Fruit fly (Drosophila melanogaster) whole organism, embryonic: ENCODE measurements around the gene Pgant2.

Experiments
- ATbp ChIP-seq: fragments of 200-800 bp; sonication (Bioruptor generic); optimal IDR thresholded peaks from 2 replicates; lab custom pipeline; 2017; ENCODE audit warnings: missing biosample characterization, mild to moderate bottlenecking, missing genetic modification characterization, missing genetic modification reagents
- Adf1 ChIP-seq: fragments of 200-800 bp; sonication (Bioruptor generic); IDR thresholded peaks from 2 replicates; pipeline ENCODE4 v1.3.6; 2022; ENCODE audit warnings: missing biosample characterization, missing genetic modification characterization
- Atf-2 ChIP-seq: fragments of 200-800 bp; sonication (Bioruptor generic); optimal IDR thresholded peaks from 2 replicates; lab custom pipeline; 2016; ENCODE audit warnings: missing biosample characterization, missing genetic modification characterization
- CG13296 ChIP-seq: fragments of 200-800 bp; sonication (Bioruptor generic); optimal IDR thresholded peaks from 3 replicates; lab custom pipeline; 2018; ENCODE audit warnings: missing biosample characterization, mild to moderate bottlenecking, missing genetic modification characterization
- CG1603 ChIP-seq: fragments of 200-800 bp; sonication (Bioruptor generic); optimal IDR thresholded peaks from 2 replicates; lab custom pipeline; 2019; ENCODE audit warnings: missing biosample characterization, mild to moderate bottlenecking, missing genetic modification characterization, moderate library complexity
- CG18476 ChIP-seq: fragments of 200-800 bp; sonication (Bioruptor generic); optimal IDR thresholded peaks from 2 replicates; lab custom pipeline; 2016; ENCODE audit warnings: missing biosample characterization, mild to moderate bottlenecking, missing genetic modification characterization
- CG32532 ChIP-seq: fragments of 200-800 bp; sonication (Bioruptor generic); IDR thresholded peaks from 2 replicates; pipeline ENCODE4 v1.3.6; 2022; ENCODE audit warnings: missing biosample characterization, missing genetic modification characterization
- CG33557 ChIP-seq: fragments of 200-800 bp; sonication (Bioruptor generic); optimal IDR thresholded peaks from 2 replicates; lab custom pipeline; 2019; ENCODE audit warnings: missing biosample characterization, mild to moderate bottlenecking, missing genetic modification characterization, moderate library complexity
- CG3726 ChIP-seq: fragments of 200-800 bp; sonication (Bioruptor generic); IDR thresholded peaks from 3 replicates; pipeline ENCODE4, ENCODE4 v1.3.6; 2022; ENCODE audit warnings: missing biosample characterization, missing genetic modification characterization
- CG7357 ChIP-seq: fragments of 200-800 bp; sonication (Bioruptor generic); IDR thresholded peaks from 3 replicates; pipeline ENCODE4 v1.3.6; 2022; ENCODE audit warnings: missing biosample characterization, missing genetic modification characterization
- CG9609 ChIP-seq: fragments of 200-800 bp; sonication (Bioruptor generic); optimal IDR thresholded peaks from 3 replicates; lab custom pipeline; 2016; ENCODE audit warnings: missing biosample characterization, missing genetic modification characterization
- Dp ChIP-seq: fragments of 200-800 bp; sonication (Bioruptor generic); optimal IDR thresholded peaks from 2 replicates; lab custom pipeline; 2018; ENCODE audit warnings: missing biosample characterization, mild to moderate bottlenecking, missing genetic modification characterization, moderate library complexity
- Elba2 ChIP-seq: fragments of 200-800 bp; sonication (Bioruptor generic); optimal IDR thresholded peaks from 3 replicates; lab custom pipeline; 2016; ENCODE audit warnings: missing biosample characterization, missing genetic modification characterization
- HmgD ChIP-seq: fragments of 200-800 bp; sonication (Bioruptor generic); optimal IDR thresholded peaks from 3 replicates; lab custom pipeline; 2016; ENCODE audit warnings: missing biosample characterization, missing genetic modification characterization
- Hr3 ChIP-seq: fragments of 200-800 bp; sonication (Bioruptor generic); optimal IDR thresholded peaks from 3 replicates; lab custom pipeline; 2016; ENCODE audit warnings: missing biosample characterization, missing genetic modification characterization
- Max ChIP-seq: fragments of 200-800 bp; sonication (Bioruptor generic); optimal IDR thresholded peaks from 2 replicates; lab custom pipeline; 2016; ENCODE audit warnings: missing biosample characterization, mild to moderate bottlenecking, missing genetic modification characterization
- Nf-YA ChIP-seq: fragments of 200-800 bp; sonication (Bioruptor generic); IDR thresholded peaks from 2 replicates; pipeline ENCODE4 v1.3.6; 2022; ENCODE audit warnings: missing biosample characterization, missing genetic modification characterization
- Xbp1 ChIP-seq: fragments of 200-800 bp; sonication (Bioruptor generic); optimal IDR thresholded peaks from 3 replicates; lab custom pipeline; 2016; ENCODE audit warnings: missing biosample characterization, mild to moderate bottlenecking, missing genetic modification characterization
- ab ChIP-seq: fragments of 200-800 bp; sonication (Bioruptor generic); optimal IDR thresholded peaks from 2 replicates; lab custom pipeline; 2016; ENCODE audit warnings: missing biosample characterization, missing genetic modification characterization
- fd102C ChIP-seq: fragments of 200-800 bp; sonication (Bioruptor generic); optimal IDR thresholded peaks from 2 replicates; lab custom pipeline; 2018; ENCODE audit warnings: missing biosample characterization, mild to moderate bottlenecking, missing genetic modification characterization, moderate library complexity
- gro ChIP-seq: fragments of 200-800 bp; sonication (Bioruptor generic); optimal IDR thresholded peaks from 2 replicates; lab custom pipeline; 2016; ENCODE audit warnings: missing biosample characterization, missing genetic modification characterization
- hkb ChIP-seq, 2 experiments: fragments of 200-800 bp in 1 of 2; fragments of >200 bp in 1 of 2; sonication (Bioruptor generic) in 1 of 2; IDR thresholded peaks in 1 of 2; optimal IDR thresholded peaks in 1 of 2; 2 replicates each; pipeline versions ENCODE4 v1.3.6 to Lab custom; 2017 to 2022; ENCODE audit warnings: missing biosample characterization in 1 of 2, missing genetic modification characterization in 1 of 2
- ken ChIP-seq: fragments of 200-800 bp; sonication (Bioruptor generic); IDR thresholded peaks from 3 replicates; pipeline ENCODE4 v1.3.6; 2022; ENCODE audit warnings: missing biosample characterization, missing genetic modification characterization
- lab ChIP-seq: fragments of 200-800 bp; sonication (Bioruptor generic); optimal IDR thresholded peaks from 3 replicates; lab custom pipeline; 2017; ENCODE audit warnings: missing biosample characterization, missing genetic modification characterization, mild to moderate bottlenecking, moderate library complexity, missing genetic modification reagents
- nau ChIP-seq: fragments of 200-800 bp; sonication (Bioruptor generic); optimal IDR thresholded peaks from 3 replicates; lab custom pipeline; 2017; ENCODE audit warnings: missing biosample characterization, mild to moderate bottlenecking, missing genetic modification characterization, missing genetic modification reagents
- sna ChIP-seq: fragments of 200-800 bp; sonication (Bioruptor generic); IDR thresholded peaks from 2 replicates; pipeline ENCODE4 v1.3.6; 2022; ENCODE audit warnings: missing biosample characterization, missing genetic modification characterization; ENCODE audit not compliant: partially characterized antibody
- sqz ChIP-seq: fragments of 200-800 bp; sonication (Bioruptor generic); optimal IDR thresholded peaks from 3 replicates; lab custom pipeline; 2018; ENCODE audit warnings: missing biosample characterization, mild to moderate bottlenecking, missing genetic modification characterization
- tin ChIP-seq: fragments of 200-800 bp; sonication (Bioruptor generic); optimal IDR thresholded peaks from 3 replicates; lab custom pipeline; 2016; ENCODE audit warnings: missing biosample characterization, missing genetic modification characterization
- tup ChIP-seq: fragments of 200-800 bp; sonication (Bioruptor generic); optimal IDR thresholded peaks from 2 replicates; lab custom pipeline; 2016; ENCODE audit warnings: missing biosample characterization, mild to moderate bottlenecking, missing genetic modification characterization, moderate library complexity

Gene Pgant2

dm6 chr2L:3354642-3355380 is 71.7 kb downstream of the Pgant2 start, which contains the start of gene E23 (continued):
- TF ChIP-seq lab (GFP tag; lab: Kevin White, UChicago): peak; percentile 98
- peak; percentile 56 for TF ChIP-seq fd102C (GFP tag; lab: Kevin White, UChicago)
- peak; percentile 99 for TF ChIP-seq Max (GFP tag; lab: Kevin White, UChicago)
- TF ChIP-seq tin (GFP tag; lab: Kevin White, UChicago): peak; percentile 99
- peak; percentile 98 for TF ChIP-seq CG13296 (GFP tag; lab: Kevin White, UChicago)
- peak; percentile 93 for TF ChIP-seq tup
- TF ChIP-seq gro (GFP tag; lab: Kevin White, UChicago): peak; percentile 90
- TF ChIP-seq nau (GFP tag; lab: Kevin White, UChicago): peak; percentile 97
- TF ChIP-seq CG32532: peak; percentile 98
- TF ChIP-seq Xbp1 (GFP tag; lab: Kevin White, UChicago): peak; percentile 99
- peak; percentile 88 for TF ChIP-seq CG1603 (tag; lab: Kevin White, UChicago)
- TF ChIP-seq ken (GFP tag; lab: Robert Waterston, UW): peak; percentile 97
- TF ChIP-seq sqz: peak; percentile 97
- peak; percentile 86 for TF ChIP-seq Adf1 (GFP tag; lab: Robert Waterston, UW)
- peak; percentile 99 for TF ChIP-seq ATbp (GFP tag; lab: Kevin White, UChicago)
- peak; percentile 95 for TF ChIP-seq CG9609 (GFP tag; lab: Kevin White, UChicago)
- peak; percentile 71 for TF ChIP-seq Elba2 (GFP tag; lab: Kevin White, UChicago)
- TF ChIP-seq HmgD (GFP tag; lab: Kevin White, UChicago): peak; percentile 89
- no peak for TF ChIP-seq hkb (optimal IDR thresholded peaks at IDR 0.05; lab: Kevin White, UChicago)
- peak; percentile 99 for TF ChIP-seq hkb (GFP tag; IDR thresholded peaks at IDR 0.05; lab: Robert Waterston, UW)
- TF ChIP-seq ab (GFP tag; lab: Kevin White, UChicago): peak; percentile 73
- TF ChIP-seq Nf-YA (GFP tag; lab: Robert Waterston, UW): peak; percentile 95
- TF ChIP-seq CG18476: peak; percentile 96
- peak; percentile 31 for TF ChIP-seq Dp (GFP tag; lab: Kevin White, UChicago)
- peak; percentile 95 for TF ChIP-seq Atf-2
- TF ChIP-seq CG7357 (GFP tag; lab: Robert Waterston, UW): peak; percentile 95
- peak; percentile 99 for TF ChIP-seq CG33557 (GFP tag; lab: Kevin White, UChicago)
- 0 out of 2 replicates have a peak, but pooled peaks have one; percentile 20 for TF ChIP-seq sna (GFP tag; lab: Robert Waterston, UW)
- peak; percentile 99 for TF ChIP-seq Hr3 (GFP tag; lab: Kevin White, UChicago)
- peak; percentile 97 for TF ChIP-seq CG3726 (GFP tag; lab: Robert Waterston, UW)
